Worm (Caenorhabditis elegans) whole organism, mixed stage, embryonic: Measurements from ENCODE around the gene dpf-6.

ENCODE experiments used
- M03D4.4 ChIP-seq: sonication (generic microtip); optimal IDR thresholded peaks from 2 replicates; lab custom pipeline; 2017; ENCODE audit warnings: mild to moderate bottlenecking, missing genetic modification characterization, missing compliant biosample characterization
- bed-3 ChIP-seq: fragments of 200-800 bp; sonication (Bioruptor generic); optimal IDR thresholded peaks from 3 replicates; lab custom pipeline; 2018; ENCODE audit warnings: mild to moderate bottlenecking, missing genetic modification characterization, moderate library complexity, missing compliant biosample characterization
- blmp-1 ChIP-seq: fragments of 150-350 bp; optimal IDR thresholded peaks from 2 replicates; lab custom pipeline; 2014; ENCODE audit warnings: missing biosample characterization, missing genetic modification characterization
- ceh-39 ChIP-seq: fragments of 150-350 bp; optimal IDR thresholded peaks from 2 replicates; lab custom pipeline; 2014; ENCODE audit warnings: missing biosample characterization, missing genetic modification characterization
- ceh-43 ChIP-seq: fragments of 200-800 bp; sonication (Bioruptor generic); optimal IDR thresholded peaks from 2 replicates; lab custom pipeline; 2018; ENCODE audit warnings: mild to moderate bottlenecking, missing genetic modification characterization, moderate library complexity, missing compliant biosample characterization
- ceh-83 ChIP-seq: fragments of 200-800 bp; sonication (Bioruptor generic); optimal IDR thresholded peaks from 2 replicates; lab custom pipeline; 2018; ENCODE audit warnings: mild to moderate bottlenecking, missing genetic modification characterization, missing compliant biosample characterization
- ces-1 ChIP-seq: fragments of 150-350 bp; optimal IDR thresholded peaks from 2 replicates; lab custom pipeline; 2014; ENCODE audit warnings: missing biosample characterization, missing genetic modification reagents, missing genetic modification characterization
- cnd-1 ChIP-seq: fragments of 200-800 bp; sonication (Bioruptor generic); optimal IDR thresholded peaks from 2 replicates; lab custom pipeline; 2018; ENCODE audit warnings: mild to moderate bottlenecking, missing genetic modification characterization, missing compliant biosample characterization
- drap-1 ChIP-seq: fragments of 200-800 bp; sonication (Bioruptor generic); optimal IDR thresholded peaks from 3 replicates; lab custom pipeline; 2018; ENCODE audit warnings: mild to moderate bottlenecking, missing genetic modification characterization, missing compliant biosample characterization
- elt-1 ChIP-seq: sonication (generic microtip); optimal IDR thresholded peaks from 2 replicates; lab custom pipeline; 2017; ENCODE audit warnings: missing genetic modification characterization, mild to moderate bottlenecking, missing compliant biosample characterization, antibody characterized with exemption, moderate library complexity, borderline replicate concordance; ENCODE audit not compliant: insufficient read depth
- elt-3 ChIP-seq: fragments of 150-350 bp; optimal IDR thresholded peaks from 2 replicates; lab custom pipeline; 2014; ENCODE audit warnings: missing biosample characterization, missing genetic modification characterization
- flh-1 ChIP-seq: fragments of 200-800 bp; sonication (Bioruptor generic); optimal IDR thresholded peaks from 2 replicates; lab custom pipeline; 2018; ENCODE audit warnings: mild to moderate bottlenecking, missing genetic modification characterization, moderate library complexity, missing compliant biosample characterization
- ham-2 ChIP-seq: fragments of 200-800 bp; sonication (Bioruptor generic); optimal IDR thresholded peaks from 2 replicates; lab custom pipeline; 2018; ENCODE audit warnings: mild to moderate bottlenecking, missing genetic modification characterization, missing compliant biosample characterization
- hlh-1 ChIP-seq: fragments of 150-350 bp; optimal IDR thresholded peaks from 2 replicates; lab custom pipeline; 2014; ENCODE audit warnings: missing biosample characterization, missing genetic modification reagents, missing genetic modification characterization
- lin-13 ChIP-seq: fragments of 150-350 bp; optimal IDR thresholded peaks from 2 replicates; lab custom pipeline; 2014; ENCODE audit warnings: missing biosample characterization, missing genetic modification characterization
- lin-32 ChIP-seq: fragments of 200-800 bp; sonication (Bioruptor generic); optimal IDR thresholded peaks from 2 replicates; lab custom pipeline; 2018; ENCODE audit warnings: mild to moderate bottlenecking, missing genetic modification characterization, missing compliant biosample characterization
- mab-5 ChIP-seq: fragments of 150-350 bp; optimal IDR thresholded peaks from 2 replicates; lab custom pipeline; 2014; ENCODE audit warnings: missing biosample characterization, missing genetic modification characterization
- mep-1 ChIP-seq: fragments of 150-350 bp; optimal IDR thresholded peaks from 2 replicates; lab custom pipeline; 2017; ENCODE audit warnings: missing biosample characterization, missing genetic modification reagents, missing genetic modification characterization, inconsistent platforms
- nhr-12 ChIP-seq: fragments of 150-350 bp; optimal IDR thresholded peaks from 2 replicates; lab custom pipeline; 2014; ENCODE audit warnings: missing biosample characterization, missing genetic modification characterization
- nhr-2 ChIP-seq: fragments of 150-350 bp; optimal IDR thresholded peaks from 2 replicates; lab custom pipeline; 2014; ENCODE audit warnings: missing biosample characterization, missing genetic modification characterization
- nhr-28 ChIP-seq: fragments of 150-350 bp; optimal IDR thresholded peaks from 2 replicates; lab custom pipeline; 2014; ENCODE audit warnings: missing biosample characterization, missing genetic modification characterization
- nhr-76 ChIP-seq: sonication (generic microtip); optimal IDR thresholded peaks from 2 replicates; lab custom pipeline; 2017; ENCODE audit warnings: missing biosample characterization, missing genetic modification characterization
- pha-4 ChIP-seq: fragments of 150-350 bp; optimal IDR thresholded peaks from 2 replicates; lab custom pipeline; 2018; ENCODE audit warnings: missing biosample characterization, missing genetic modification reagents, missing genetic modification characterization
- sem-2 ChIP-seq: fragments of 200-800 bp; sonication (Bioruptor generic); optimal IDR thresholded peaks from 2 replicates; lab custom pipeline; 2018; ENCODE audit warnings: mild to moderate bottlenecking, missing genetic modification characterization, missing compliant biosample characterization
- snpc-4 ChIP-seq: fragments of 150-350 bp; optimal IDR thresholded peaks from 2 replicates; lab custom pipeline; 2014; ENCODE audit warnings: missing biosample characterization, missing genetic modification characterization
- sptf-1 ChIP-seq: sonication (generic microtip); optimal IDR thresholded peaks from 2 replicates; lab custom pipeline; 2017; ENCODE audit warnings: mild to moderate bottlenecking, missing genetic modification characterization, moderate library complexity, missing compliant biosample characterization
- tbx-8 ChIP-seq: fragments of 200-800 bp; sonication (Bioruptor generic); optimal IDR thresholded peaks from 2 replicates; lab custom pipeline; 2018; ENCODE audit warnings: mild to moderate bottlenecking, missing genetic modification characterization, moderate library complexity, missing compliant biosample characterization
- unc-120 ChIP-seq: sonication (generic microtip); optimal IDR thresholded peaks from 2 replicates; lab custom pipeline; 2017; ENCODE audit warnings: missing genetic modification characterization, missing compliant biosample characterization; ENCODE audit not compliant: poor library complexity, severe bottlenecking
- unc-39 ChIP-seq: fragments of 150-350 bp; optimal IDR thresholded peaks from 2 replicates; lab custom pipeline; 2014; ENCODE audit warnings: missing biosample characterization, missing genetic modification characterization
- unc-62 ChIP-seq: fragments of 150-350 bp; optimal IDR thresholded peaks from 2 replicates; lab custom pipeline; 2014; ENCODE audit warnings: missing biosample characterization, missing genetic modification reagents, missing genetic modification characterization
- zip-8 ChIP-seq: fragments of 150-350 bp; optimal IDR thresholded peaks from 2 replicates; lab custom pipeline; 2014; ENCODE audit warnings: missing biosample characterization, missing genetic modification characterization
- ztf-11 ChIP-seq: fragments of 150-350 bp; optimal IDR thresholded peaks from 2 replicates; lab custom pipeline; 2014; ENCODE audit warnings: missing biosample characterization, missing genetic modification characterization

The dpf-6 gene

ce11 chrIII:8037941-8038340 lies at the start of gene dpf-6:
Gene dpf-6, plus strand, starts transcription at chrIII:8038241.
- TF ChIP-seq nhr-12 (tag; lab: Kevin White, UChicago) (no peak), blmp-1 (tag; lab: Kevin White, UChicago) (no peak), ceh-43 (GFP tag; lab: Kevin White, UChicago) (no peak), mab-5 (no peak), snpc-4 (tag; lab: Kevin White, UChicago) (no peak), unc-39 (no peak), drap-1 (GFP tag; lab: Kevin White, UChicago) (no peak), unc-62 (no peak), ceh-83 (GFP tag; lab: Kevin White, UChicago) (no peak), sptf-1 (tag; lab: Kevin White, UChicago) (no peak), elt-3 (tag; lab: Kevin White, UChicago) (no peak), tbx-8 (no peak), hlh-1 (no peak), mep-1 (tag; lab: Kevin White, UChicago) (no peak), bed-3 (GFP tag; lab: Kevin White, UChicago) (no peak), nhr-76 (tag; lab: Kevin White, UChicago) (no peak), nhr-2 (no peak), cnd-1 (tag; lab: Kevin White, UChicago) (no peak)

ce11 chrIII:7996353-7996752 lies 41.7 kb upstream of the dpf-6 start, which contains the start of gene npr-17:
Gene npr-17, minus strand, starts transcription at chrIII:7996453.
- TF ChIP-seq pha-4 (tag; lab: Kevin White, UChicago) (no peak), blmp-1 (tag; lab: Kevin White, UChicago) (no peak), cnd-1 (tag; lab: Kevin White, UChicago) (no peak), tbx-8 (no peak), unc-120 (tag; lab: Kevin White, UChicago) (no peak), unc-39 (no peak), nhr-28 (tag; lab: Kevin White, UChicago) (no peak), hlh-1 (no peak), nhr-12 (tag; lab: Kevin White, UChicago) (no peak), mab-5 (no peak)

- no peak for TF ChIP-seq lin-32 (GFP tag; lab: Kevin White, UChicago)
- no peak for TF ChIP-seq cnd-1 (tag; lab: Kevin White, UChicago)
- no peak for TF ChIP-seq pha-4 (tag; lab: Kevin White, UChicago)
- no peak for TF ChIP-seq sem-2 (GFP tag; lab: Kevin White, UChicago)
- no peak for TF ChIP-seq elt-1 (tag; lab: Kevin White, UChicago)
- no peak for TF ChIP-seq drap-1 (GFP tag; lab: Kevin White, UChicago)
- TF ChIP-seq blmp-1 (tag; lab: Kevin White, UChicago) = no peak
- TF ChIP-seq M03D4.4 (tag; lab: Kevin White, UChicago) = no peak
- no peak for TF ChIP-seq mep-1 (tag; lab: Kevin White, UChicago)
- TF ChIP-seq hlh-1 = no peak
- TF ChIP-seq ztf-11 = no peak
- TF ChIP-seq lin-13 = no peak
- TF ChIP-seq ceh-43 (GFP tag; lab: Kevin White, UChicago) = no peak
- no peak for TF ChIP-seq ham-2 (GFP tag; lab: Kevin White, UChicago)
- TF ChIP-seq ces-1 (GFP tag; lab: Kevin White, UChicago) = no peak
- no peak for TF ChIP-seq zip-8 (tag; lab: Kevin White, UChicago)
- TF ChIP-seq unc-62 = no peak
Measured at ce11 chrIII:7997447-7998046, 40.5 kb upstream of the dpf-6 start.

ce11 chrIII:8001557-8001956 lies 36.5 kb upstream of the dpf-6 start:
- TF ChIP-seq elt-3 (tag; lab: Kevin White, UChicago) (no peak), bed-3 (GFP tag; lab: Kevin White, UChicago) (no peak), ceh-39 (tag; lab: Kevin White, UChicago) (no peak), drap-1 (GFP tag; lab: Kevin White, UChicago) (no peak), flh-1 (GFP tag; lab: Kevin White, UChicago) (no peak), snpc-4 (tag; lab: Kevin White, UChicago) (no peak), ztf-11 (no peak), sem-2 (GFP tag; lab: Kevin White, UChicago) (no peak), ceh-83 (GFP tag; lab: Kevin White, UChicago) (no peak), cnd-1 (tag; lab: Kevin White, UChicago) (no peak), ces-1 (GFP tag; lab: Kevin White, UChicago) (no peak), lin-13 (no peak), nhr-28 (tag; lab: Kevin White, UChicago) (no peak), blmp-1 (tag; lab: Kevin White, UChicago) (no peak), hlh-1 (no peak), sptf-1 (tag; lab: Kevin White, UChicago) (no peak), zip-8 (tag; lab: Kevin White, UChicago) (no peak), M03D4.4 (tag; lab: Kevin White, UChicago) (no peak)
